Fruit fly (Drosophila melanogaster) whole organism: ENCODE measurements around the gene CG13605.

Experiments
- CG8478 ChIP-seq: fragments of >200 bp; optimal IDR thresholded peaks from 2 replicates; lab custom pipeline; 2018; ENCODE audit warnings: inconsistent platforms
- Dll ChIP-seq: fragments of >200 bp; optimal IDR thresholded peaks from 2 replicates; lab custom pipeline; 2017
- EcR ChIP-seq, 2 experiments: fragments of >200 bp; optimal IDR thresholded peaks; 2 replicates each; lab custom pipeline; 2017; ENCODE audit warnings: missing biosample characterization in 2 of 2, missing genetic modification characterization in 2 of 2, missing genetic modification reagents in 2 of 2
- pan ChIP-seq: fragments of >200 bp; optimal IDR thresholded peaks from 2 replicates; lab custom pipeline; 2017
- psq ChIP-seq: fragments of >200 bp; optimal IDR thresholded peaks from 2 replicates; lab custom pipeline; 2017
- usp ChIP-seq: fragments of >200 bp; optimal IDR thresholded peaks from 2 replicates; lab custom pipeline; 2017; ENCODE audit warnings: missing biosample characterization, missing genetic modification characterization, mixed read lengths

DNA sequence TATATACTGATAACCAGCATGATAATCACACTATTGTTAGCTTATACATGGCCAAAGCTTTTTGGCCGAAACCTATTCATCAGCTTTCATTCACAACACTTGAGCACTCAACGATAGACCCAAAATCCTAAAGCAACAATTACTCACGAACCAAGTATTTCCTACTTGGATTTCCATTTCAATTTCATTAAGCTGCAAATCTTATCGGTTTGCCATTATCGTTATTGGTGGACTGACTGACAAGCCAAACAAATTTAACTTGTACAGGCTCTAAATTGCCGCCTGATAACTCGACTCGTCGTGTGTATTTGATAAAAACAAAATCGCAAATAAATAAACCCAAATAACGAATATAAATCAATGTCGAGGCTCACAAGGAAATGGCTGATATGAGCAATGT is 27.2 kb downstream of the CG13605 start:
- TF ChIP-seq pan (lab: Kevin White, UChicago) = no peak
- TF ChIP-seq CG8478 = no peak
- no peak for TF ChIP-seq usp (GFP tag; lab: Kevin White, UChicago)
- no peak for TF ChIP-seq psq (lab: Kevin White, UChicago)
- no peak for TF ChIP-seq EcR (GFP tag; optimal IDR thresholded peaks at IDR 0.05; lab: Kevin White, UChicago)
- TF ChIP-seq Dll (lab: Kevin White, UChicago) = no peak
